Worm (Caenorhabditis elegans) whole organism, late embryonic: Measurements from ENCODE around the gene hlh-12.

ENCODE experiments used
- T23F11.4 ChIP-seq: fragments of 200-800 bp; sonication (Bioruptor generic); optimal IDR thresholded peaks from 2 replicates; lab custom pipeline; 2018; ENCODE audit warnings: mild to moderate bottlenecking, missing genetic modification characterization, missing compliant biosample characterization
- ama-1 ChIP-seq: fragments of 150-350 bp; optimal IDR thresholded peaks from 2 replicates; lab custom pipeline; 2014
- ceh-14 ChIP-seq: sonication (generic microtip); optimal IDR thresholded peaks from 2 replicates; lab custom pipeline; 2016; ENCODE audit warnings: missing genotype, missing genetic modification characterization, missing compliant biosample characterization
- ceh-2 ChIP-seq: sonication (generic microtip); optimal IDR thresholded peaks from 2 replicates; lab custom pipeline; 2016; ENCODE audit warnings: missing genotype, missing genetic modification characterization, missing compliant biosample characterization
- ceh-34 ChIP-seq: sonication (generic microtip); optimal IDR thresholded peaks from 2 replicates; lab custom pipeline; 2016; ENCODE audit warnings: mild to moderate bottlenecking, missing genetic modification characterization, missing compliant biosample characterization
- ceh-6 ChIP-seq: fragments of 200-800 bp; sonication (Bioruptor generic); optimal IDR thresholded peaks from 2 replicates; lab custom pipeline; 2018; ENCODE audit warnings: mild to moderate bottlenecking, missing genetic modification characterization, missing compliant biosample characterization
- dve-1 ChIP-seq: sonication (generic microtip); optimal IDR thresholded peaks from 2 replicates; lab custom pipeline; 2017; ENCODE audit warnings: antibody characterized with exemption, mild to moderate bottlenecking, missing genetic modification characterization, missing compliant biosample characterization
- madf-2 ChIP-seq: sonication (generic microtip); optimal IDR thresholded peaks from 2 replicates; lab custom pipeline; 2017; ENCODE audit warnings: missing genetic modification characterization, missing compliant biosample characterization
- pax-1 ChIP-seq: fragments of 150-350 bp; optimal IDR thresholded peaks from 2 replicates; lab custom pipeline; 2014; ENCODE audit warnings: missing biosample characterization, missing genetic modification characterization
- pqm-1 ChIP-seq: sonication (generic microtip); optimal IDR thresholded peaks from 2 replicates; lab custom pipeline; 2016; ENCODE audit warnings: missing genetic modification characterization, missing compliant biosample characterization

DNA sequence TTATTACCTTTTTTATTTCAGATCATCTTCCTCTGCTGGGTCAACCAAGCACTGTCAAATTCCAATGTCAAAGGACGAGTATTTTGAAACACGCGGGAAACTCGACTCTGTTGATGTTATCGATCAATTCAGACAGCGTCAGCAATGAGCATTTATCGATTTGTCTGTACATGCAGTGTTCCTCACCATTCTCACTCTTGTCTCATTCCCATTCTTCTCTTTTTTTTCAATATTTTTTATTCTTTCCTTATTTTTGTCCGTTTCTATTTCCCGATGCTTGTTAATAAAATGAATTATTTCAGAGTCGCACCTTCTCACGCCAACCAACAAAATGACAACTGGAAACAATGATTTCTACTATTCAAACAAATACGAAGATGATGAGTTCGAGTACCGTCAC, 34.4 kb upstream of the hlh-12 start, which contains the start of gene cks-1:
- TF ChIP-seq ama-1 (no peak), ceh-14 (tag; lab: Kevin White, UChicago) (no peak), madf-2 (tag; lab: Kevin White, UChicago) (no peak), ceh-2 (no peak), ceh-6 (GFP tag; lab: Kevin White, UChicago) (no peak), dve-1 (no peak), pax-1 (tag; lab: Kevin White, UChicago) (no peak), ceh-34 (tag; lab: Kevin White, UChicago) (no peak), pqm-1 (no peak), T23F11.4 (GFP tag; lab: Kevin White, UChicago) (no peak)
